Worm (Caenorhabditis elegans): Measurements from ENCODE around the gene fbxa-71.

fbxa-71 gene

ce11 chrIII:2240471-2240870 lies 15.2 kb upstream of the fbxa-71 start, which contains the start of gene srz-56:
TSS of gene srz-56 (plus strand) at chrIII:2240771.
- TF ChIP-seq spr-1 (tag; optimal IDR thresholded peaks at IDR 0.05), result no peak
- TF ChIP-seq lin-13 (GFP tag; optimal IDR thresholded peaks at IDR 0.05), result no peak
- no peak for TF ChIP-seq F10B5.3 (tag; optimal IDR thresholded peaks at IDR 0.05)
- TF ChIP-seq hlh-11 (tag; optimal IDR thresholded peaks at IDR 0.05), result no peak
- TF ChIP-seq nhr-10 (tag; optimal IDR thresholded peaks at IDR 0.05), result no peak
- no peak for TF ChIP-seq pha-4 (GFP tag; IDR thresholded peaks at IDR 0.05)
- TF ChIP-seq pha-4 (tag; optimal IDR thresholded peaks at IDR 0.05), result no peak
- TF ChIP-seq arid-1 (GFP tag; conservative IDR thresholded peaks at IDR 0.05), result no peak

ce11 chrIII:2243617-2244016 lies 12.0 kb upstream of the fbxa-71 start:
- TF ChIP-seq jun-1 (tag; optimal IDR thresholded peaks at IDR 0.05) (no peak), cey-2 (tag; optimal IDR thresholded peaks at IDR 0.05; ENCODE audit: borderline replicate concordance, insufficient read depth) (no peak), zag-1 (tag; optimal IDR thresholded peaks at IDR 0.05) (no peak), F26F4.8 (GFP tag; conservative IDR thresholded peaks at IDR 0.05) (no peak), fkh-10 (GFP tag; optimal IDR thresholded peaks at IDR 0.05) (no peak), ztf-11 (tag; optimal IDR thresholded peaks at IDR 0.05) (no peak), aha-1 (tag) (peak; percentile 94), daf-8 (GFP tag; IDR thresholded peaks at IDR 0.05) (no peak)

- TF ChIP-seq aha-1 (tag), result peak; percentile 14
- TF ChIP-seq daf-19 (GFP tag; conservative IDR thresholded peaks at IDR 0.05), result no peak
Observed at ce11 chrIII:2245727-2246126, 9.9 kb upstream of the fbxa-71 start, which contains the start of gene srd-67. TSS of gene srd-67 (minus strand) at chrIII:2245827.

ce11 chrIII:2251348-2251747 lies 4.3 kb upstream of the fbxa-71 start, which contains the start of gene fbxa-7:
TSS of gene fbxa-7 (minus strand) at chrIII:2251448.
- TF ChIP-seq lin-38 (GFP tag; IDR thresholded peaks at IDR 0.05) (no peak), ztf-7 (tag; optimal IDR thresholded peaks at IDR 0.05) (no peak), tra-1 (GFP tag; IDR thresholded peaks at IDR 0.05) (no peak), Y105C5A.15 (GFP tag; IDR thresholded peaks at IDR 0.05) (no peak), unc-130 (GFP tag; optimal IDR thresholded peaks at IDR 0.05) (no peak), egl-43 (GFP tag; IDR thresholded peaks at IDR 0.05) (no peak)

- TF ChIP-seq snpc-1.2 (GFP tag; IDR thresholded peaks at IDR 0.05) (no peak), pqm-1 (tag; optimal IDR thresholded peaks at IDR 0.05) (peak; percentile 83), nhr-28 (tag; optimal IDR thresholded peaks at IDR 0.05) (peak; percentile 64), daf-16 (GFP tag; optimal IDR thresholded peaks at IDR 0.05) (no peak), daf-16 (tag; optimal IDR thresholded peaks at IDR 0.05) (peak; percentile 84)
Observed at ce11 chrIII:2253027-2253499, 2.6 kb upstream of the fbxa-71 start, which contains the start of gene fbxa-73. TSS of gene fbxa-73 (plus strand) at chrIII:2253449.

- TF ChIP-seq saeg-2 (GFP tag; IDR thresholded peaks at IDR 0.05), result no peak
- TF ChIP-seq nhr-41 (GFP tag; IDR thresholded peaks at IDR 0.05), result no peak
- TF ChIP-seq Y48G9A.11 (GFP tag; IDR thresholded peaks at IDR 0.05), result no peak
- TF ChIP-seq zfp-2 (tag; optimal IDR thresholded peaks at IDR 0.05), result no peak
- TF ChIP-seq ceh-62 (tag; optimal IDR thresholded peaks at IDR 0.05), result no peak
- TF ChIP-seq madf-9 (GFP tag; conservative IDR thresholded peaks at IDR 0.05), result no peak
- no peak for TF ChIP-seq daf-19 (GFP tag; conservative IDR thresholded peaks at IDR 0.05)
- no peak for TF ChIP-seq daf-8 (GFP tag; IDR thresholded peaks at IDR 0.05)
- no peak for TF ChIP-seq F37D6.2 (tag; optimal IDR thresholded peaks at IDR 0.05)
- TF ChIP-seq unc-62 (GFP tag; optimal IDR thresholded peaks at IDR 0.05 in 1 of 2), result no peak
- TF ChIP-seq unc-62 (tag; optimal IDR thresholded peaks at IDR 0.05), result no peak
- no peak for TF ChIP-seq tag-97 (GFP tag; IDR thresholded peaks at IDR 0.05)
- no peak for TF ChIP-seq nhr-102 (tag; optimal IDR thresholded peaks at IDR 0.05)
- TF ChIP-seq ctbp-1 (GFP tag; IDR thresholded peaks at IDR 0.05), result no peak
- TF ChIP-seq aha-1 (tag), result no peak
- TF ChIP-seq dpl-1 (GFP tag; optimal IDR thresholded peaks at IDR 0.05), result no peak
- no peak for TF ChIP-seq ces-1 (GFP tag; optimal IDR thresholded peaks at IDR 0.05)
- TF ChIP-seq hlh-30 (tag; optimal IDR thresholded peaks at IDR 0.05; ENCODE audit: insufficient read depth), result no peak
Observed at ce11 chrIII:2258863-2259262, 3.2 kb downstream of the fbxa-71 start, which contains the start of gene fbxa-43. TSS of gene fbxa-43 (minus strand) at chrIII:2258963.

Measured in whole organism, L4 larva.